Fruit fly (Drosophila melanogaster) Kc167 (cell line): ENCODE measurements around the gene CheB93b.

Experiments
- insv ChIP-seq: fragments of >200 bp; optimal IDR thresholded peaks from 3 replicates; lab custom pipeline; 2018; ENCODE audit warnings: missing external identifiers
- ttk ChIP-seq: sonication (Bioruptor generic); optimal IDR thresholded peaks from 2 replicates; lab custom pipeline; 2017; ENCODE audit warnings: missing external identifiers

- TF ChIP-seq insv, result no peak
- TF ChIP-seq ttk, result no peak
Observed at dm6 chr3R:21406708-21407107, 2.2 kb upstream of the CheB93b start.
